Fruit fly (Drosophila melanogaster) whole organism, prepupa: ENCODE data around the gene CG34175.

Experiments
- CG10669 ChIP-seq: fragments of 200-800 bp; sonication (Bioruptor generic); optimal IDR thresholded peaks from 3 replicates; lab custom pipeline; 2018; ENCODE audit warnings: missing biosample characterization, mild to moderate bottlenecking, missing genetic modification characterization, moderate library complexity
- CG15336 ChIP-seq: fragments of 200-800 bp; sonication (Bioruptor generic); IDR thresholded peaks from 2 replicates; pipeline ENCODE4 v1.3.6; 2022; ENCODE audit warnings: missing biosample characterization, missing genetic modification characterization
- CG16779 ChIP-seq: fragments of 200-800 bp; sonication (Bioruptor generic); optimal IDR thresholded peaks from 3 replicates; lab custom pipeline; 2017; ENCODE audit warnings: missing biosample characterization, mild to moderate bottlenecking, missing genetic modification characterization
- CG6163 ChIP-seq: fragments of 200-800 bp; sonication (Bioruptor generic); IDR thresholded peaks from 3 replicates; pipeline ENCODE4 v1.3.6; 2022; ENCODE audit warnings: missing biosample characterization, missing genetic modification characterization
- CG6276 ChIP-seq: fragments of 200-800 bp; sonication (Bioruptor generic); optimal IDR thresholded peaks from 2 replicates; lab custom pipeline; 2017; ENCODE audit warnings: missing biosample characterization, mild to moderate bottlenecking, missing genetic modification characterization
- CG8632 ChIP-seq: fragments of 200-800 bp; sonication (Bioruptor generic); optimal IDR thresholded peaks from 3 replicates; lab custom pipeline; 2016; ENCODE audit warnings: missing biosample characterization, missing genetic modification characterization
- Eip93F ChIP-seq: fragments of 200-800 bp; sonication (Bioruptor generic); optimal IDR thresholded peaks from 2 replicates; lab custom pipeline; 2016; ENCODE audit warnings: missing biosample characterization, mild to moderate bottlenecking, missing genetic modification characterization
- Met ChIP-seq: fragments of 200-800 bp; sonication (Bioruptor generic); optimal IDR thresholded peaks from 3 replicates; lab custom pipeline; 2016; ENCODE audit warnings: missing biosample characterization, missing genetic modification characterization
- acj6 ChIP-seq: fragments of 200-800 bp; sonication (Bioruptor generic); optimal IDR thresholded peaks from 3 replicates; lab custom pipeline; 2016; ENCODE audit warnings: missing biosample characterization, missing genetic modification characterization
- net ChIP-seq: fragments of 200-800 bp; sonication (Bioruptor generic); optimal IDR thresholded peaks from 3 replicates; lab custom pipeline; 2016; ENCODE audit warnings: missing biosample characterization, missing genetic modification characterization
- salr ChIP-seq, 2 experiments: fragments of 200-800 bp; sonication (Bioruptor generic); optimal IDR thresholded peaks; 3 replicates each; lab custom pipeline; 2016 to 2018; ENCODE audit warnings: missing biosample characterization in 2 of 2, missing genetic modification characterization in 2 of 2, mild to moderate bottlenecking in 1 of 2
- svp ChIP-seq: fragments of 200-800 bp; sonication (Bioruptor generic); peaks from one replicate; lab custom pipeline; 2016; ENCODE audit warnings: missing biosample characterization, missing genetic modification characterization

DNA sequence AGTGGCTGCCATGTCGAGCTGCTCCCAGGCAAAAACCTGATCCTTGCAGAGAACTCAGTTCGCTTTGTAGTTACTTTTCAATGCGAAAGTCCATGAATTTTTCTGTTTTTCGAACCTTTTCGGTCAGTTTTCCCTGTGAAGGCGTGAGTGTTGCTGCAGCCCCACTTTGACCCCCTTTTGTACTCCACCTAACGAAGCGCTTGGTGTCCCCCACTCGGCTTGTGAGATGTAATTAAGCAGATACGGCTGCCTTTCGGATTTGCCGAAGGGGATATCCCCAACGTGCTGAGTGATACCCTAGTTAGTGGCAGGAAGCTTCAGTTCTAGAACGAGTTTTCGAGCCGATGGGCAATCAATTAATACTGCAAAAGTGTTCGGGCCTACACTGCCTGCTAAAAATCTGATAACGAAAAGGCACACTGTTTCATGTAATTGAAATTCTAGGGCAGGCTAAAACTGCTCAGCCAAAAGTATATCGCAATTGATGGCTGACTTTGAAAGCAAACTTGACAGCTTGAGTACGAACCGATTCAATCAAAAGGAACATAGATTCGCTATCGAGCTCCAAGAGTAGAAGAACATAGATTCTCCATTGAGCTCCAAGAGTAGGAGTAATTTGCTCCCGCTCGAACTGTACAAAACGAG lies 46.1 kb upstream of the CG34175 start:
- TF ChIP-seq CG10669 (GFP tag; lab: Kevin White, UChicago) (peak; percentile 62), CG15336 (GFP tag; lab: Robert Waterston, UW) (no peak), svp (GFP tag; lab: Kevin White, UChicago) (peak; percentile 66), net (GFP tag; lab: Kevin White, UChicago) (peak; percentile 26), Eip93F (GFP tag; lab: Kevin White, UChicago) (no peak), CG8632 (no peak), CG6163 (GFP tag; lab: Robert Waterston, UW) (peak; percentile 45; the same call in 2 of the 3 replicates), CG6276 (GFP tag; lab: Kevin White, UChicago) (no peak), salr (GFP tag; optimal IDR thresholded peaks at IDR 0.05; lab: Kevin White, UChicago) (no peak), Met (peak; percentile 30), acj6 (GFP tag; lab: Kevin White, UChicago) (peak; percentile 27), CG16779 (tag; lab: Kevin White, UChicago) (no peak)
